Worm (Caenorhabditis elegans): ENCODE data around the gene fbxa-104.

The fbxa-104 gene

DNA sequence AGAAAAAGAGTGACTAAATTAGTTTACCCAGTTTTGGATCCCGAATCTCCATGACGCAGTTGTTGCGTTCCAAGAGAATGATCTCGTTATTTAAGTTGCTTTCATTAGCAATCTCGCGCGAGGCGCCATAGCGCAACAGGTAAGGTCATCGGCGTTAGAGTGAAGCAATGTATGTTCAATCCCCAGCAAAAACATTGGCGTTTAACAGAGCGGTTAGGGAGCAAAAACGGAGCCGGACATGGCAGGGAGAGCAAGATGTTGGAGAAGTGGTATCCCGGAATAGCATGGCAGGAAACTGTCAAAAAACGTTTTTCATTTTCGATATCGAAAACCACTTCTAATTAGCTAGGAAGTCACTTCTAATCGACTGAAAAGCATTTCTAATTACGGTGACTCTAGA, 30.8 kb upstream of the fbxa-104 start:
- peak; percentile 52; the same call in 1 of the 2 replicates for TF ChIP-seq attf-6 (GFP tag; IDR thresholded peaks at IDR 0.05)
- TF ChIP-seq egl-44 (GFP tag; IDR thresholded peaks at IDR 0.05), result peak; percentile 67; the same call in 1 of the 2 replicates
- TF ChIP-seq die-1 (tag; optimal IDR thresholded peaks at IDR 0.05), result peak; percentile 48
- 0 out of 2 replicates have a peak, but pooled peaks have one; percentile 20 for TF ChIP-seq hmg-20 (GFP tag; IDR thresholded peaks at IDR 0.05)
- TF ChIP-seq ets-4 (GFP tag; optimal IDR thresholded peaks at IDR 0.05), result no peak
- peak; percentile 57 for TF ChIP-seq him-1 (tag; optimal IDR thresholded peaks at IDR 0.05)
- peak; percentile 16 for TF ChIP-seq lin-54 (GFP tag; optimal IDR thresholded peaks at IDR 0.05)
- no peak for TF ChIP-seq F57C9.4 (tag; optimal IDR thresholded peaks at IDR 0.05)
- no peak for TF ChIP-seq K12H6.12 (tag; optimal IDR thresholded peaks at IDR 0.05)
- no peak for TF ChIP-seq zfh-2 (GFP tag; conservative IDR thresholded peaks at IDR 0.05)
- no peak for TF ChIP-seq F49E8.2 (tag; optimal IDR thresholded peaks at IDR 0.05; ENCODE audit: insufficient read depth)
- no peak for TF ChIP-seq aptf-2 (GFP tag; conservative IDR thresholded peaks at IDR 0.05)
- 0 out of 2 replicates have a peak, but pooled peaks have one; percentile 49 for TF ChIP-seq ztf-25 (GFP tag; IDR thresholded peaks at IDR 0.05)
- TF ChIP-seq egl-18 (GFP tag; IDR thresholded peaks at IDR 0.05), result 0 out of 2 replicates have a peak, but pooled peaks have one; percentile 59
- TF ChIP-seq hsf-1 (GFP tag; IDR thresholded peaks at IDR 0.05), result 0 out of 2 replicates have a peak, but pooled peaks have one; percentile 51
- no peak for TF ChIP-seq hlh-26 (GFP tag; conservative IDR thresholded peaks at IDR 0.05)
- TF ChIP-seq lir-1 (GFP tag; conservative IDR thresholded peaks at IDR 0.05), result no peak
- no peak for TF ChIP-seq nfya-2 (GFP tag; IDR thresholded peaks at IDR 0.05)
- no peak for TF ChIP-seq zim-3 (tag; optimal IDR thresholded peaks at IDR 0.05)
- TF ChIP-seq dox-1 (GFP tag; IDR thresholded peaks at IDR 0.05), result peak; percentile 43; the same call in 1 of the 2 replicates
- no peak for TF ChIP-seq sdz-38 (tag; optimal IDR thresholded peaks at IDR 0.05)
- TF ChIP-seq efl-1 (GFP tag; optimal IDR thresholded peaks at IDR 0.05), result no peak
- peak; percentile 31; the same call in 1 of the 2 replicates for TF ChIP-seq ekl-4 (GFP tag; IDR thresholded peaks at IDR 0.05)
- TF ChIP-seq snpc-1.3 (tag; optimal IDR thresholded peaks at IDR 0.05; ENCODE audit: insufficient read depth), result no peak
- 0 out of 2 replicates have a peak, but pooled peaks have one; percentile 28 for TF ChIP-seq Y53F4B.3 (GFP tag; IDR thresholded peaks at IDR 0.05)
- peak; percentile 93 for TF ChIP-seq lin-26 (GFP tag; IDR thresholded peaks at IDR 0.05)
- peak; percentile 43 for TF ChIP-seq ZK185.1 (tag; optimal IDR thresholded peaks at IDR 0.05; ENCODE audit: poor library complexity, severe bottlenecking)
- no peak for TF ChIP-seq let-607 (tag; optimal IDR thresholded peaks at IDR 0.05)
- peak; percentile 34 for TF ChIP-seq lsl-1 (GFP tag; optimal IDR thresholded peaks at IDR 0.05)
- no peak for TF ChIP-seq snpc-1.1 (tag; optimal IDR thresholded peaks at IDR 0.05; ENCODE audit: insufficient read depth)
- TF ChIP-seq pha-4 (tag; optimal IDR thresholded peaks at IDR 0.05), result no peak
- TF ChIP-seq rpc-1 (optimal IDR thresholded peaks at IDR 0.05), result peak; percentile 60
- peak; percentile 78 for TF ChIP-seq rpc-1 (tag; optimal IDR thresholded peaks at IDR 0.05)
- peak; percentile 67 for TF ChIP-seq B0261.1 (tag; optimal IDR thresholded peaks at IDR 0.05)
- TF ChIP-seq let-526 (GFP tag; IDR thresholded peaks at IDR 0.05), result no peak
- TF ChIP-seq K11D2.4 (GFP tag; IDR thresholded peaks at IDR 0.05), result no peak
- peak in 1 of 2 experiments; percentile 67 for TF ChIP-seq rec-8 (tag; optimal IDR thresholded peaks at IDR 0.05)
- TF ChIP-seq F57A8.1 (GFP tag; optimal IDR thresholded peaks at IDR 0.05), result no peak
- 0 out of 2 replicates have a peak, but pooled peaks have one; percentile 26 for TF ChIP-seq aptf-3 (GFP tag; IDR thresholded peaks at IDR 0.05)
- no peak for TF ChIP-seq repo-1 (tag; optimal IDR thresholded peaks at IDR 0.05)
- no peak for TF ChIP-seq tlf-1 (GFP tag; optimal IDR thresholded peaks at IDR 0.05)
- no peak for TF ChIP-seq ceh-27 (GFP tag; optimal IDR thresholded peaks at IDR 0.05)
- peak; percentile 10 for TF ChIP-seq mxl-1 (tag; optimal IDR thresholded peaks at IDR 0.05)
- TF ChIP-seq madf-3 (GFP tag; IDR thresholded peaks at IDR 0.05), result no peak
- peak; percentile 2 for TF ChIP-seq somi-1 (GFP tag; optimal IDR thresholded peaks at IDR 0.05)
- TF ChIP-seq hrde-1 (tag; optimal IDR thresholded peaks at IDR 0.05; ENCODE audit: borderline replicate concordance), result no peak
- TF ChIP-seq ceh-100 (GFP tag; IDR thresholded peaks at IDR 0.05), result no peak

Measured in whole organism, young adult.